Fruit fly (Drosophila melanogaster) whole organism, adult: Measurements from ENCODE around the gene unk.

Source experiments
- CG11617 ChIP-seq: fragments of 200-800 bp; sonication (Bioruptor generic); optimal IDR thresholded peaks from 2 replicates; lab custom pipeline; 2017; ENCODE audit warnings: mild to moderate bottlenecking, missing biosample characterization, missing genetic modification reagents, missing genetic modification characterization
- CG14711 ChIP-seq: fragments of 200-800 bp; sonication (Bioruptor generic); optimal IDR thresholded peaks from 2 replicates; lab custom pipeline; 2018; ENCODE audit warnings: missing biosample characterization, mild to moderate bottlenecking, missing genetic modification characterization, moderate library complexity
- CG7045 ChIP-seq: fragments of 200-800 bp; sonication (Bioruptor generic); optimal IDR thresholded peaks from 2 replicates; lab custom pipeline; 2017; ENCODE audit warnings: missing biosample characterization, mild to moderate bottlenecking, missing genetic modification characterization
- CG7101 ChIP-seq: fragments of 200-800 bp; sonication (Bioruptor generic); optimal IDR thresholded peaks from 2 replicates; lab custom pipeline; 2018; ENCODE audit warnings: missing biosample characterization, mild to moderate bottlenecking, missing genetic modification characterization, moderate library complexity
- Clk ChIP-seq: fragments of 200-800 bp; sonication (Bioruptor generic); optimal IDR thresholded peaks from 2 replicates; lab custom pipeline; 2017; ENCODE audit warnings: missing biosample characterization, missing genetic modification characterization
- Hr96 ChIP-seq: fragments of 200-800 bp; sonication (Bioruptor generic); optimal IDR thresholded peaks from 2 replicates; lab custom pipeline; 2016; ENCODE audit warnings: missing biosample characterization, missing genetic modification characterization
- Mnt ChIP-seq: fragments of 200-800 bp; sonication (Bioruptor generic); optimal IDR thresholded peaks from 2 replicates; lab custom pipeline; 2016; ENCODE audit warnings: missing biosample characterization, mild to moderate bottlenecking, missing genetic modification characterization
- kay ChIP-seq: fragments of 200-800 bp; sonication (Bioruptor generic); peaks from one replicate; lab custom pipeline; 2016; ENCODE audit warnings: missing biosample characterization, missing genetic modification characterization, borderline replicate concordance
- ovo ChIP-seq: fragments of 200-800 bp; sonication (Bioruptor generic); optimal IDR thresholded peaks from 2 replicates; lab custom pipeline; 2016; ENCODE audit warnings: missing biosample characterization, missing genetic modification characterization
- pad ChIP-seq: fragments of 200-800 bp; sonication (Bioruptor generic); optimal IDR thresholded peaks from 3 replicates; lab custom pipeline; 2017; ENCODE audit warnings: missing biosample characterization, missing genetic modification characterization, mild to moderate bottlenecking, moderate library complexity, missing genetic modification reagents

DNA sequence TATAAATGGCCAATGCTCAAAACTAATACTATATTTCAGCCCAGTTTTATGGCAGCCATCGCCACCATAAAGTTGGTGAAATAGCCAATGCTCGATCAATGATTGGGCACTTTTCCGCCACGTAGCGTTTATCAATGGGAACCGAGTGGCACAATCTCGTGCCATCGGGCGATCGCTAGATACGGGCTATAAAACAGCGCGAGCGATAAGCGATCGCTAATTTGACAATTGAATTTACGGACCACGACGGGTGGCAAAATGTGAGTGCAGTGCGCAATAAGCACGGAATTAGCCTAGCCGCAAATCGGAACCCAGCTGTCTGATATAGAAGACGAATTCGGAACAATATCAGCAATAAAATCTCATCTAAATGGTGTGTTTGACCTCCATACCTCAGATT, 17.4 kb downstream of the unk start:
- no peak for TF ChIP-seq CG7101
- TF ChIP-seq CG14711 (tag; lab: Kevin White, UChicago) = no peak
- no peak for TF ChIP-seq CG11617 (GFP tag; lab: Kevin White, UChicago)
- TF ChIP-seq Hr96 = no peak
- no peak for TF ChIP-seq CG7045 (GFP tag; lab: Kevin White, UChicago)
- TF ChIP-seq Mnt (GFP tag; lab: Kevin White, UChicago) = no peak
- TF ChIP-seq kay = no peak
- no peak for TF ChIP-seq ovo (GFP tag; lab: Kevin White, UChicago)
- TF ChIP-seq pad = no peak
- TF ChIP-seq Clk (GFP tag; lab: Kevin White, UChicago) = no peak
